Fruit fly (Drosophila melanogaster) whole organism, embryonic: ENCODE data around the gene pod1.

Experiments
- Atf6 ChIP-seq: fragments of 200-800 bp; sonication (Bioruptor generic); IDR thresholded peaks from 2 replicates; pipeline ENCODE4 v1.3.6; 2022; ENCODE audit warnings: missing biosample characterization, missing genetic modification characterization
- Awh ChIP-seq: fragments of 200-800 bp; sonication (Bioruptor generic); IDR thresholded peaks from 2 replicates; pipeline ENCODE4, ENCODE4 v1.3.6; 2022; ENCODE audit warnings: missing biosample characterization, missing genetic modification characterization
- CG10366 ChIP-seq: fragments of 200-800 bp; sonication (Bioruptor generic); IDR thresholded peaks from 2 replicates; pipeline ENCODE4 v1.3.6; 2022; ENCODE audit warnings: missing biosample characterization, missing genetic modification characterization
- CG10979 ChIP-seq: fragments of 200-800 bp; sonication (Bioruptor generic); optimal IDR thresholded peaks from 2 replicates; lab custom pipeline; 2018; ENCODE audit warnings: missing biosample characterization, mild to moderate bottlenecking, missing genetic modification characterization, moderate library complexity
- CG11456 ChIP-seq: fragments of 200-800 bp; sonication (Bioruptor generic); IDR thresholded peaks from 3 replicates; pipeline ENCODE4 v1.3.6; 2022; ENCODE audit warnings: missing biosample characterization, missing genetic modification characterization
- CG14860 ChIP-seq: fragments of 200-800 bp; sonication (Bioruptor generic); IDR thresholded peaks from 3 replicates; pipeline ENCODE4 v1.3.6; 2022; ENCODE audit warnings: missing biosample characterization, missing genetic modification characterization; ENCODE audit not compliant: partially characterized antibody
- CG18476 ChIP-seq: fragments of 200-800 bp; sonication (Bioruptor generic); optimal IDR thresholded peaks from 2 replicates; lab custom pipeline; 2016; ENCODE audit warnings: missing biosample characterization, mild to moderate bottlenecking, missing genetic modification characterization
- CG31365 ChIP-seq: fragments of 200-800 bp; sonication (Bioruptor generic); optimal IDR thresholded peaks from 2 replicates; lab custom pipeline; 2018; ENCODE audit warnings: missing biosample characterization, mild to moderate bottlenecking, missing genetic modification characterization
- CG32532 ChIP-seq: fragments of 200-800 bp; sonication (Bioruptor generic); IDR thresholded peaks from 2 replicates; pipeline ENCODE4 v1.3.6; 2022; ENCODE audit warnings: missing biosample characterization, missing genetic modification characterization
- CG32772 ChIP-seq: fragments of 200-800 bp; sonication (Bioruptor generic); IDR thresholded peaks from 2 replicates; pipeline ENCODE4 v1.3.6; 2022; ENCODE audit warnings: missing biosample characterization, missing genetic modification characterization
- CG34422 ChIP-seq: fragments of 200-800 bp; sonication (Bioruptor generic); IDR thresholded peaks from 3 replicates; pipeline ENCODE4 v1.3.6; 2022; ENCODE audit warnings: missing biosample characterization, missing genetic modification characterization
- CG3838 ChIP-seq: fragments of 200-800 bp; sonication (Bioruptor generic); optimal IDR thresholded peaks from 3 replicates; lab custom pipeline; 2016; ENCODE audit warnings: missing biosample characterization, missing genetic modification characterization
- CG3847 ChIP-seq: fragments of 200-800 bp; sonication (Bioruptor generic); IDR thresholded peaks from 2 replicates; pipeline ENCODE4 v1.3.6; 2022; ENCODE audit warnings: missing biosample characterization, missing genetic modification characterization
- CG5953 ChIP-seq: fragments of 200-800 bp; sonication (Bioruptor generic); IDR thresholded peaks from 2 replicates; pipeline ENCODE4 v1.3.6; 2022; ENCODE audit warnings: missing biosample characterization, missing genetic modification characterization
- CG6254 ChIP-seq: fragments of 200-800 bp; sonication (Bioruptor generic); optimal IDR thresholded peaks from 3 replicates; lab custom pipeline; 2017; ENCODE audit warnings: mild to moderate bottlenecking, missing biosample characterization, missing genetic modification reagents, missing genetic modification characterization
- CG6689 ChIP-seq: fragments of 200-800 bp; sonication (Bioruptor generic); IDR thresholded peaks from 2 replicates; pipeline ENCODE4 v1.3.6; 2022; ENCODE audit warnings: missing biosample characterization, missing genetic modification characterization
- CG6791 ChIP-seq: fragments of 200-800 bp; sonication (Bioruptor generic); IDR thresholded peaks from 3 replicates; pipeline ENCODE4 v1.3.6; 2022; ENCODE audit warnings: missing biosample characterization, missing genetic modification characterization; ENCODE audit not compliant: partially characterized antibody
- CG7745 ChIP-seq: fragments of 200-800 bp; sonication (Bioruptor generic); optimal IDR thresholded peaks from 2 replicates; lab custom pipeline; 2018; ENCODE audit warnings: missing biosample characterization, mild to moderate bottlenecking, missing genetic modification characterization, moderate library complexity
- CG8089 ChIP-seq: fragments of 200-800 bp; sonication (Bioruptor generic); optimal IDR thresholded peaks from 3 replicates; lab custom pipeline; 2016; ENCODE audit warnings: missing biosample characterization, missing genetic modification characterization
- Hand ChIP-seq: fragments of 200-800 bp; sonication (Bioruptor generic); optimal IDR thresholded peaks from 2 replicates; lab custom pipeline; 2017; ENCODE audit warnings: mild to moderate bottlenecking, missing biosample characterization, missing genetic modification reagents, missing genetic modification characterization
- Hey ChIP-seq: fragments of 200-800 bp; sonication (Bioruptor generic); optimal IDR thresholded peaks from 3 replicates; lab custom pipeline; 2018; ENCODE audit warnings: missing biosample characterization, mild to moderate bottlenecking, missing genetic modification characterization
- HmgZ ChIP-seq: fragments of 200-800 bp; sonication (Bioruptor generic); optimal IDR thresholded peaks from 2 replicates; lab custom pipeline; 2018; ENCODE audit warnings: missing biosample characterization, mild to moderate bottlenecking, missing genetic modification characterization
- Hmr ChIP-seq: fragments of 200-800 bp; sonication (Bioruptor generic); optimal IDR thresholded peaks from 3 replicates; lab custom pipeline; 2017; ENCODE audit warnings: mild to moderate bottlenecking, missing biosample characterization, missing genetic modification reagents, missing genetic modification characterization
- Nf-YC ChIP-seq: fragments of 200-800 bp; optimal IDR thresholded peaks from 3 replicates; lab custom pipeline; 2019; ENCODE audit warnings: missing biosample characterization, mild to moderate bottlenecking, missing genetic modification characterization, moderate library complexity
- Scr ChIP-seq: fragments of 200-800 bp; sonication (Bioruptor generic); IDR thresholded peaks from 2 replicates; pipeline ENCODE4 v1.3.6; 2022; ENCODE audit warnings: missing biosample characterization, missing genetic modification characterization; ENCODE audit not compliant: partially characterized antibody
- Sin3A ChIP-seq: fragments of >200 bp; optimal IDR thresholded peaks from 2 replicates; lab custom pipeline; 2018
- Sox100B ChIP-seq: fragments of 200-800 bp; sonication (Bioruptor generic); optimal IDR thresholded peaks from 3 replicates; lab custom pipeline; 2018; ENCODE audit warnings: missing biosample characterization, mild to moderate bottlenecking, missing genetic modification characterization
- Sry-β ChIP-seq: fragments of 200-800 bp; sonication (Bioruptor generic); optimal IDR thresholded peaks from 2 replicates; lab custom pipeline; 2018; ENCODE audit warnings: missing biosample characterization, mild to moderate bottlenecking, missing genetic modification characterization, moderate library complexity
- abd-A ChIP-seq: fragments of 200-800 bp; sonication (Bioruptor generic); optimal IDR thresholded peaks from 3 replicates; lab custom pipeline; 2019; ENCODE audit warnings: missing biosample characterization, mild to moderate bottlenecking, missing genetic modification characterization, moderate library complexity
- bigmax ChIP-seq: fragments of 200-800 bp; sonication (Bioruptor generic); optimal IDR thresholded peaks from 2 replicates; lab custom pipeline; 2018; ENCODE audit warnings: missing biosample characterization, mild to moderate bottlenecking, missing genetic modification characterization
- cad ChIP-seq: fragments of >200 bp; optimal IDR thresholded peaks from 2 replicates; lab custom pipeline; 2017; ENCODE audit warnings: missing biosample characterization, missing genetic modification characterization
- chif ChIP-seq, 2 experiments: fragments of 200-800 bp; sonication (Bioruptor generic); optimal IDR thresholded peaks; 3 replicates each; lab custom pipeline; 2016; ENCODE audit warnings: missing biosample characterization in 2 of 2, missing genetic modification characterization in 2 of 2
- croc ChIP-seq: fragments of 200-800 bp; sonication (Bioruptor generic); conservative IDR thresholded peaks from 3 replicates; pipeline ENCODE4 v1.3.6; 2022; ENCODE audit warnings: missing biosample characterization, missing genetic modification characterization
- disco-r ChIP-seq: fragments of 200-800 bp; sonication (Bioruptor generic); optimal IDR thresholded peaks from 2 replicates; lab custom pipeline; 2016; ENCODE audit warnings: missing biosample characterization, missing genetic modification characterization
- dmrt99B ChIP-seq: fragments of 200-800 bp; sonication (Bioruptor generic); optimal IDR thresholded peaks from 2 replicates; lab custom pipeline; 2018; ENCODE audit warnings: missing biosample characterization, mild to moderate bottlenecking, missing genetic modification characterization, moderate library complexity
- en ChIP-seq: fragments of 200-800 bp; sonication (Bioruptor generic); optimal IDR thresholded peaks from 2 replicates; lab custom pipeline; 2016; ENCODE audit warnings: missing biosample characterization, missing genetic modification characterization
- ewg ChIP-seq: fragments of 200-800 bp; sonication (Bioruptor generic); optimal IDR thresholded peaks from 3 replicates; lab custom pipeline; 2017; ENCODE audit warnings: mild to moderate bottlenecking, missing biosample characterization, missing genetic modification reagents, missing genetic modification characterization
- gt ChIP-seq: fragments of 200-800 bp; sonication (Bioruptor generic); IDR thresholded peaks from 2 replicates; pipeline ENCODE4 v1.3.6; 2022; ENCODE audit warnings: missing biosample characterization, missing genetic modification characterization
- inv ChIP-seq: fragments of 200-800 bp; sonication (Bioruptor generic); IDR thresholded peaks from 2 replicates; pipeline ENCODE4 v1.3.6; 2022; ENCODE audit warnings: missing biosample characterization, missing genetic modification characterization; ENCODE audit not compliant: partially characterized antibody
- lilli ChIP-seq: fragments of 200-800 bp; sonication (Bioruptor generic); optimal IDR thresholded peaks from 3 replicates; lab custom pipeline; 2016; ENCODE audit warnings: missing biosample characterization, missing genetic modification characterization
- mirr ChIP-seq: fragments of 200-800 bp; sonication (Bioruptor generic); optimal IDR thresholded peaks from 3 replicates; lab custom pipeline; 2018; ENCODE audit warnings: missing biosample characterization, mild to moderate bottlenecking, missing genetic modification characterization
- org-1 ChIP-seq: fragments of 200-800 bp; sonication (Bioruptor generic); optimal IDR thresholded peaks from 2 replicates; lab custom pipeline; 2017; ENCODE audit warnings: missing biosample characterization, missing genetic modification characterization
- p53 ChIP-seq: fragments of 200-800 bp; sonication (Bioruptor generic); optimal IDR thresholded peaks from 2 replicates; lab custom pipeline; 2016; ENCODE audit warnings: missing biosample characterization, missing genetic modification characterization
- peb ChIP-seq: fragments of 200-800 bp; sonication (Bioruptor generic); IDR thresholded peaks from 2 replicates; pipeline ENCODE4 v1.3.6; 2022; ENCODE audit warnings: missing biosample characterization, missing genetic modification characterization
- psq ChIP-seq: fragments of 200-800 bp; sonication (Bioruptor generic); optimal IDR thresholded peaks from 2 replicates; lab custom pipeline; 2017; ENCODE audit warnings: missing biosample characterization, missing genetic modification characterization
- pzg ChIP-seq: fragments of 200-800 bp; sonication (Bioruptor generic); optimal IDR thresholded peaks from 3 replicates; lab custom pipeline; 2018; ENCODE audit warnings: missing biosample characterization, mild to moderate bottlenecking, missing genetic modification characterization, moderate library complexity
- repo ChIP-seq: fragments of 200-800 bp; sonication (Bioruptor generic); optimal IDR thresholded peaks from 2 replicates; lab custom pipeline; 2016; ENCODE audit warnings: missing biosample characterization, missing genetic modification characterization
- row ChIP-seq: fragments of 200-800 bp; sonication (Bioruptor generic); IDR thresholded peaks from 3 replicates; pipeline ENCODE4 v1.3.6; 2022; ENCODE audit warnings: missing biosample characterization, missing genetic modification characterization
- slou ChIP-seq: fragments of 200-800 bp; sonication (Bioruptor generic); optimal IDR thresholded peaks from 3 replicates; lab custom pipeline; 2016; ENCODE audit warnings: missing biosample characterization, missing genetic modification characterization
- tin ChIP-seq: fragments of 200-800 bp; sonication (Bioruptor generic); optimal IDR thresholded peaks from 3 replicates; lab custom pipeline; 2016; ENCODE audit warnings: missing biosample characterization, missing genetic modification characterization

Gene pod1

DNA sequence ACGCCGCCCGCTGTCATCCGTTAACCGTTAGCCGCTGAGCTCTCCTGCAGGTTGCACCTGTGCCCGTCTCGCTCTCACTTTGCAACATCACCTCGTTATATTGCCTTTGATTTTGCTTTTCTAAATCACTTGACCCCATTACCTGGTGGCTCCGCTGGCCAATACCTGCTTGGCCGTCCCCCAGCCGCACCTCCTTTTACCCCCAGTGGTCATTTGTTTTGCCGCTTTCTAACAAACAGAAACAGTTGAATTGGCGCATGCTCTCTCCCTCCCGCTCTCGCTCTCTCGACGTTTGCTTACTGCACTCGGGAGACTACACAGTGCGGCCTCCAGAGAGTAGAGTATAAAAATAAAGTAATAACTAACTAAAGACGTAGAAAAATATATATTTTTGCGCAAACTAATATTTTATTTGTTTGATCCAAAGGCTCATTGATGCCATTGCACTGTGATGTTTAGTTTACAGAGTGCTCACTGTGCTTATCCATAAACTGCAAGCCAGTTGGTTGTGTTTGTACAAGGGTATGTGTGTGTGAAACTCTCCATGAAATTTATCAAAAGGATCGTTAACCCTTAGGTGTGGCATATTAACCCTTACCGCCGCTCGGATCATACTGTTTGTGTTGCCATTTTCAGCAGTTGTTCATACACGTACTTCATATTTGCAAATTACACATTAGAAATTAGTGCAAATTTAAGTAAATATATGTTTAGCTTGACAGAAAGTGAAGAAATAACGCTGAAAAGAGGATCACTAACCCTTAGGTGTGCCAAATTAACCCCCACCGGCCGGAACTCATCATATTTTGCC is 1.2 kb downstream of the pod1 start (continued):
- no peak for TF ChIP-seq CG14860
- peak; percentile 56; the same call in 1 of the 2 replicates for TF ChIP-seq peb (GFP tag; lab: Robert Waterston, UW)
- TF ChIP-seq bigmax (GFP tag; lab: Kevin White, UChicago) = no peak
- TF ChIP-seq Scr = 0 out of 2 replicates have a peak, but pooled peaks have one; percentile 8
- TF ChIP-seq CG10366 (GFP tag; lab: Robert Waterston, UW) = peak; percentile 89
- no peak for TF ChIP-seq Sin3A (lab: Kevin White, UChicago)
- peak; percentile 18 for TF ChIP-seq CG31365 (tag; lab: Kevin White, UChicago)
- peak; percentile 69 for TF ChIP-seq CG3847
- peak; percentile 91 for TF ChIP-seq CG32772 (GFP tag; lab: Robert Waterston, UW)
- TF ChIP-seq CG34422 (GFP tag; lab: Robert Waterston, UW) = peak; percentile 87
- TF ChIP-seq lilli (GFP tag; lab: Kevin White, UChicago) = peak; percentile 77
- TF ChIP-seq Hmr (GFP tag; lab: Kevin White, UChicago) = no peak
- TF ChIP-seq croc (GFP tag; lab: Robert Waterston, UW) = peak; percentile 63; the same call in 2 of the 3 replicates
- TF ChIP-seq disco-r = peak; percentile 41
- TF ChIP-seq CG6689 = peak; percentile 90
- peak; percentile 92 for TF ChIP-seq Awh (GFP tag; lab: Robert Waterston, UW)
- TF ChIP-seq psq (GFP tag; lab: Kevin White, UChicago) = peak; percentile 27
- TF ChIP-seq Hey (tag; lab: Kevin White, UChicago) = no peak
- TF ChIP-seq repo (GFP tag; lab: Kevin White, UChicago) = no peak
- TF ChIP-seq p53 = no peak
- TF ChIP-seq chif (GFP tag; optimal IDR thresholded peaks at IDR 0.05; lab: Kevin White, UChicago) = peak; percentile 57 to 81
- peak; percentile 60 for TF ChIP-seq org-1 (GFP tag; lab: Kevin White, UChicago)
- TF ChIP-seq CG6254 (GFP tag; lab: Kevin White, UChicago) = no peak
- no peak for TF ChIP-seq en (GFP tag; lab: Kevin White, UChicago)
- TF ChIP-seq CG8089 (GFP tag; lab: Kevin White, UChicago) = peak; percentile 14
- peak; percentile 67 for TF ChIP-seq CG18476 (GFP tag; lab: Kevin White, UChicago)
- peak; percentile 51 for TF ChIP-seq HmgZ (tag; lab: Kevin White, UChicago)
- TF ChIP-seq gt (GFP tag; lab: Robert Waterston, UW) = no peak; the same call in 1 of the 2 replicates
- TF ChIP-seq CG32532 (GFP tag; lab: Robert Waterston, UW) = peak; percentile 88
- TF ChIP-seq slou (GFP tag; lab: Kevin White, UChicago) = no peak
- no peak for TF ChIP-seq cad (GFP tag; lab: Kevin White, UChicago)
- TF ChIP-seq mirr (GFP tag; lab: Kevin White, UChicago) = no peak
- TF ChIP-seq abd-A (tag; lab: Kevin White, UChicago) = no peak
- no peak for TF ChIP-seq inv (GFP tag; lab: Robert Waterston, UW)
- TF ChIP-seq CG3838 = peak; percentile 60
- TF ChIP-seq tin (GFP tag; lab: Kevin White, UChicago) = peak; percentile 64
- TF ChIP-seq dmrt99B (tag; lab: Kevin White, UChicago) = no peak
- TF ChIP-seq Atf6 = peak; percentile 69; the same call in 1 of the 2 replicates
- TF ChIP-seq CG6791 (GFP tag; lab: Robert Waterston, UW) = no peak
- no peak for TF ChIP-seq Sox100B (GFP tag; lab: Kevin White, UChicago)
- TF ChIP-seq Sry-β = no peak
- peak; percentile 85 for TF ChIP-seq CG5953 (GFP tag; lab: Robert Waterston, UW)
- TF ChIP-seq pzg (GFP tag; lab: Kevin White, UChicago) = no peak
- peak; percentile 82 for TF ChIP-seq CG11456
- TF ChIP-seq Hand (GFP tag; lab: Kevin White, UChicago) = peak; percentile 64
- TF ChIP-seq Nf-YC = no peak
- peak; percentile 68 for TF ChIP-seq CG10979 (tag; lab: Kevin White, UChicago)
- peak; percentile 80 for TF ChIP-seq ewg (GFP tag; lab: Kevin White, UChicago)
- TF ChIP-seq CG7745 (tag; lab: Kevin White, UChicago) = no peak
- TF ChIP-seq row = peak; percentile 91
